Worm (Caenorhabditis elegans): ENCODE results near the gene arrd-12.

The arrd-12 gene

ce11 chrII:13785582-13785981, 19.5 kb downstream of the arrd-12 start:
- TF ChIP-seq fkh-10 (GFP tag; optimal IDR thresholded peaks at IDR 0.05) (no peak), eyg-1 (tag; optimal IDR thresholded peaks at IDR 0.05) (no peak), elt-4 (tag; optimal IDR thresholded peaks at IDR 0.05) (no peak), ceh-48 (tag; optimal IDR thresholded peaks at IDR 0.05) (no peak), ceh-6 (GFP tag; optimal IDR thresholded peaks at IDR 0.05) (no peak), unc-3 (GFP tag; conservative IDR thresholded peaks at IDR 0.05) (no peak), unc-3 (tag; optimal IDR thresholded peaks at IDR 0.05) (no peak), ceh-9 (tag; optimal IDR thresholded peaks at IDR 0.05) (no peak), madf-2 (tag; optimal IDR thresholded peaks at IDR 0.05) (no peak), ztf-16 (tag; optimal IDR thresholded peaks at IDR 0.05) (no peak), nfya-1 (tag; optimal IDR thresholded peaks at IDR 0.05) (no peak), ceh-18 (tag; optimal IDR thresholded peaks at IDR 0.05) (no peak), ceh-24 (tag; optimal IDR thresholded peaks at IDR 0.05) (no peak), elt-2 (tag; optimal IDR thresholded peaks at IDR 0.05) (no peak), hlh-13 (GFP tag; optimal IDR thresholded peaks at IDR 0.05) (no peak), dmd-4 (tag; optimal IDR thresholded peaks at IDR 0.05; ENCODE audit: borderline replicate concordance) (no peak), pax-1 (tag; optimal IDR thresholded peaks at IDR 0.05) (no peak), ceh-30 (tag; optimal IDR thresholded peaks at IDR 0.05) (no peak), K09A11.1 (tag; optimal IDR thresholded peaks at IDR 0.05; ENCODE audit: insufficient read depth) (no peak), pros-1 (tag; optimal IDR thresholded peaks at IDR 0.05) (no peak), ref-2 (tag; optimal IDR thresholded peaks at IDR 0.05) (no peak)

- TF ChIP-seq sox-2 (GFP tag; IDR thresholded peaks at IDR 0.05) (no peak), pros-1 (tag; optimal IDR thresholded peaks at IDR 0.05) (no peak), pha-4 (tag; optimal IDR thresholded peaks at IDR 0.05) (no peak), ceh-31 (tag; optimal IDR thresholded peaks at IDR 0.05) (no peak), ref-2 (tag; optimal IDR thresholded peaks at IDR 0.05) (no peak), ceh-14 (tag; optimal IDR thresholded peaks at IDR 0.05) (no peak), ceh-19 (GFP tag; optimal IDR thresholded peaks at IDR 0.05) (no peak), che-1 (tag; optimal IDR thresholded peaks at IDR 0.05) (no peak), ztf-16 (tag; optimal IDR thresholded peaks at IDR 0.05) (no peak), T23F11.4 (GFP tag; optimal IDR thresholded peaks at IDR 0.05) (no peak), hlh-30 (tag; optimal IDR thresholded peaks at IDR 0.05; ENCODE audit: insufficient read depth) (no peak), nhr-232 (tag; optimal IDR thresholded peaks at IDR 0.05) (no peak), K02D7.2 (tag; optimal IDR thresholded peaks at IDR 0.05) (no peak), elt-2 (tag; optimal IDR thresholded peaks at IDR 0.05) (no peak), ceh-9 (tag; optimal IDR thresholded peaks at IDR 0.05) (no peak), Y22D7AL.16 (tag; optimal IDR thresholded peaks at IDR 0.05) (no peak), hlh-8 (tag; optimal IDR thresholded peaks at IDR 0.05) (no peak)
Observed at ce11 chrII:13786899-13787298, 20.8 kb downstream of the arrd-12 start.

ce11 chrII:13788813-13789212, 22.8 kb downstream of the arrd-12 start:
- TF ChIP-seq zip-5 (tag; optimal IDR thresholded peaks at IDR 0.05) (no peak), hlh-8 (tag; optimal IDR thresholded peaks at IDR 0.05) (peak; percentile 40), sox-4 (tag; optimal IDR thresholded peaks at IDR 0.05) (no peak), pha-4 (tag; optimal IDR thresholded peaks at IDR 0.05) (no peak), syd-9 (tag; optimal IDR thresholded peaks at IDR 0.05) (no peak), fkh-10 (GFP tag; optimal IDR thresholded peaks at IDR 0.05) (no peak)

- TF ChIP-seq ceh-18 (tag; optimal IDR thresholded peaks at IDR 0.05) (peak; percentile 37), fkh-6 (tag; optimal IDR thresholded peaks at IDR 0.05) (no peak)
Observed at ce11 chrII:13789714-13790113, 23.7 kb downstream of the arrd-12 start.

All from whole organism, late embryonic.